Worm (Caenorhabditis elegans): ENCODE measurements around the gene Y57A10B.7.

Gene Y57A10B.7

DNA sequence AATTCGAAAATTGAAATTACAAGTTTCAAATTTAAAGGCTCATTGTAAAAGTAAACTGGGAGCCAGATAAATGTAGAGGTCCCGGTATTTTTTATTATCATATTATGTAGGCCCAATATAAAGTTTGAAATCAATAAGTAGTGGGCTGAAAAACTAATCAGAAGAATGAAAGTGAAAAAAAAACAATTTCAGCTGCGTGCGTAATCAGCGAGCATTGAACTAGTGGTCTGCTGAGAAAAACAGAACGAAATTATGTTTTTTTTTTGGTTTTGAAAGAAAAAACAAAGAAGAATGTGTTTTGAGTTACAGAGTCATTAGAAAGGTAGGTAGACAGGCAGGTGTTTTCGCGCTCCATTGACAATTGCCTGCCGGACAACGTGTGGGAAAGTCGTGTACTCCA lies 15.1 kb upstream of the Y57A10B.7 start, which contains the start of gene sre-31:
sre-31 (minus strand) TSS at position 101 of the 400 bp plus-strand sequence.
- TF ChIP-seq W03F9.2 (tag; optimal IDR thresholded peaks at IDR 0.05) (no peak), dao-5 (tag; optimal IDR thresholded peaks at IDR 0.05) (no peak), him-1 (tag; optimal IDR thresholded peaks at IDR 0.05) (no peak)

DNA sequence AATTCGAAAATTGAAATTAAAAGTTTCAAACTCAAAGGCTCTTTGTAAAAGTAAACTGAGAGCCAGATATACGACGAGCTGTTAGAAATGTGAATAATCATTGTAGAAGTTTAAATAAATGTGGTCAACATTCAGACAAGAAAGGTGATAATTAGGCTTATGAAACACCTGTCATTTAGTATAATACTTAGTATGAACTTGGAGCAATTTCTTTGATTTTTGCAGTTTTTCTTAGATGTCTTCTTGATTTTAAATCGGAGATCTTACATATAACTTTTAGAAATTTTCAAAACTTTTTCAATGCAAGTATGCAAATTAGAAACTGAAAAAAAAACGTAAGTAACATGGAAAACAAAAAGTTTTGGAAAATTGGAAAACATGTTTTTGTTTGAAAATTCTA lies 12.8 kb upstream of the Y57A10B.7 start, which contains the start of gene sre-30:
sre-30 (minus strand) TSS at position 101 of the 400 bp plus-strand sequence.
- TF ChIP-seq W03F9.2 (tag; optimal IDR thresholded peaks at IDR 0.05) (no peak), him-1 (tag; optimal IDR thresholded peaks at IDR 0.05) (no peak), dao-5 (tag; optimal IDR thresholded peaks at IDR 0.05) (no peak)

- no peak for TF ChIP-seq dao-5 (tag; optimal IDR thresholded peaks at IDR 0.05)
- no peak for TF ChIP-seq W03F9.2 (tag; optimal IDR thresholded peaks at IDR 0.05)
- no peak for TF ChIP-seq him-1 (tag; optimal IDR thresholded peaks at IDR 0.05)
Observed at ce11 chrII:12401791-12402190, 8.2 kb upstream of the Y57A10B.7 start, which contains the start of gene sre-29. TSS of gene sre-29 (minus strand) at chrII:12401891.

DNA sequence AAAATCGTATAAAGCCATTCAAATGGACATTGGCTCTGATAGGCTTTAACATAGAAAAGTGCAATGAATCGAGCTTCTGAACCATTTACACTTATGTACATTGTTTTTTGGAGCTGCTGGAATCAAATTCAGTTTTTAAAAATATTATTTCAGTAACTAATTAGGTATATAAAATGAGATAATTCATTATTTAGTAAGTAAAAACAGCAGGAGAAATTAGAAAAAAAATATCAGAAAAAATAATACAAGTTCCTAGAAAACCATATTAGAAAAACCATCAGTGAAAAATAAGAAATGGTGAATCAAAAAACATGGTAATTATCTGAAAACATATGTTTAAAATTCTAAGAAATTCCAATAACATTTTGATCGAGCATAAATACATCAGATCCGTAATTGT lies 4.1 kb upstream of the Y57A10B.7 start, which contains the start of gene F57G9.7:
F57G9.7 (minus strand) TSS at position 101 of the 400 bp plus-strand sequence.
- no peak for TF ChIP-seq W03F9.2 (tag; optimal IDR thresholded peaks at IDR 0.05)
- TF ChIP-seq him-1 (tag; optimal IDR thresholded peaks at IDR 0.05) = no peak
- no peak for TF ChIP-seq dao-5 (tag; optimal IDR thresholded peaks at IDR 0.05)

DNA sequence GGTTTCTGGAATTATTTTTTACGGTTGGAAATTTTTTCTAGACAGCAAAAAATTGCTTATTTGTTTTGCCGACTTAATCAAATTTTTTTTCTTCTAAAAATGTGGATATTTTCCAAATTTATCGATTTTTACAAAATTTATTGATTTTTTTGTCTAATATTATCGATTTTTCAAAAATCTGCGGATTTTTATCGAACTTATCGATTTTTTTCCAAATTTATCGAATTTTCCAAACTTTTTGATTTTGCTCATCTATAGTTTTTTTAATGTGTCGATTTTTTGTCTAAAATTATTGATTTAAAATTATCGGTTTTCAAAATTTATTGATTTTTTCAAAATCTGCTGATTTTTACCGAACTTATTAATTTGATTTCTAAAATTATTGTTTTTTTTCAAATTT lies 548 bp upstream of the Y57A10B.7 start:
- TF ChIP-seq him-1 (tag; optimal IDR thresholded peaks at IDR 0.05) = no peak
- TF ChIP-seq dao-5 (tag; optimal IDR thresholded peaks at IDR 0.05) = no peak
- no peak for TF ChIP-seq W03F9.2 (tag; optimal IDR thresholded peaks at IDR 0.05)

- TF ChIP-seq W03F9.2 (tag; optimal IDR thresholded peaks at IDR 0.05) = no peak
Observed at ce11 chrII:12389783-12390182, 3.8 kb downstream of the Y57A10B.7 start, which contains the start of gene Y57A10B.6. TSS of gene Y57A10B.6 (plus strand) at chrII:12390083.

DNA sequence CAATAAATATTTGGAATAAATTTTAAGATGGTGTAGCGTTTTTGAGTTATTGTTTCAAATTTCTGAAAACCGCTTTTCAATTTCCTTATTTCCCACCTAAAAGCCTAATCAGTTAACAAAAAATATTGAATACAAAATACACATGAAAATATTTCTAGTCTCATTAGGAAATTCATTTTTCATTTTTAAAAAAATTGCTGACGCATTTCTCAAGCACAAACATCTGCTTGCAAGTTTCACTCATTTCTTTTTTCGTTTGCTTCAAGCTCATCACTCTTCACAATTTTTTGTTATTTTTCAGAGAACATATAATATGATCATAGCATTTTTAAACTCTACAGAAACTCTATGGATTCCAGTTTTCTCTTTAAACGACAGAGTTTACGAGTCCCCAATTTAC lies 5.6 kb downstream of the Y57A10B.7 start, which contains the start of gene sre-41:
sre-41 (plus strand) TSS at position 301 of the 400 bp plus-strand sequence.
- TF ChIP-seq dao-5 (tag; optimal IDR thresholded peaks at IDR 0.05) = no peak
- no peak for TF ChIP-seq W03F9.2 (tag; optimal IDR thresholded peaks at IDR 0.05)
- TF ChIP-seq him-1 (tag; optimal IDR thresholded peaks at IDR 0.05) = no peak

- TF ChIP-seq W03F9.2 (tag; optimal IDR thresholded peaks at IDR 0.05) (no peak), dao-5 (tag; optimal IDR thresholded peaks at IDR 0.05) (no peak), him-1 (tag; optimal IDR thresholded peaks at IDR 0.05) (no peak)
Observed at ce11 chrII:12387487-12387886, 6.1 kb downstream of the Y57A10B.7 start.

- TF ChIP-seq him-1 (tag; optimal IDR thresholded peaks at IDR 0.05) = no peak
- TF ChIP-seq dao-5 (tag; optimal IDR thresholded peaks at IDR 0.05) = no peak
- no peak for TF ChIP-seq W03F9.2 (tag; optimal IDR thresholded peaks at IDR 0.05)
Observed at ce11 chrII:12386781-12387180, 6.8 kb downstream of the Y57A10B.7 start, which contains the start of gene sre-42. TSS of gene sre-42 (minus strand) at chrII:12386881.

- TF ChIP-seq him-1 (tag; optimal IDR thresholded peaks at IDR 0.05) (no peak), dao-5 (tag; optimal IDR thresholded peaks at IDR 0.05) (no peak), W03F9.2 (tag; optimal IDR thresholded peaks at IDR 0.05) (no peak)
Observed at ce11 chrII:12385815-12386214, 7.8 kb downstream of the Y57A10B.7 start.

DNA sequence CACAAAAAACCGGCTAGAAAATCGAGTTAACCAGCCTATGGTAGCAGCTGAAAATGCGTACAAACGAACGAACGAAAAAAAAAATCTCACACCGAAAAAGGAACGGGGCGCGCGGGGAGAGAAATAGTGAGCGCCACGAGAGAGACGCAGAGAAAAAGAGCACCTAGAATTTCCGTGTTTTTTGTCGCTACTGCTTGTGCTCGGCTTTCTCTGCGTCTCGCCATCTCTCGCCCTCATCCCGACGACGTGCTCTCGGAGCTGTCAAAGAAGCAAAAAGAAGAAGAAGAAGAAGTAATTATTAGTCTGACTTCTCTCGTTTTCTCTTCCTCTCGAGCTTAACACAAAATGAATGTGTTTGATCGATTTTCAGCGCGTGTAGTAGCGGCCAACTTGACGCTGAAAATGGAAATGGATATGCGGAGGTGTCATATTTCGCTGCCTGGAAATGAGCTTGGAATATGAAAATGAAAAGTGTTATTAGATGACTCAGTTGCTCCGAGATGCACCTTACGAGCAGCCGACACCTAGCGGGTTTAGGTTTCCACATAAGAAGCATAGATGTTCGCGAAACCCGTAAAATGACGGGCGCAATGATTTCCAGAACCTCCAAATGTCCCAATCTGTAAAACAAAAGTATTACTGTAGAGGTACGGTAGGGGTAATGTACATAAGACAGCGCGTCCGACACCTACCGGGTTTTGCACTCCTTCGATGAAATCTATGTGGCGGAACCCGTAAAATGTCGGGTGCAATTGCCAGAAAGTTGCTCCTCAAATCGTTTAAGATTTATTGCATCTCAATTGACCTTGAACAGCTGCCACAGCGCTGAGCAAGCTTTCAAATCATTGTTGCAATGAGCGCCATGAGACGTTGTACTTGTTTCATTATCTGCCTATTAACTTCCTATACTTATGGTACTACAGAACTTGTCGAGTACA lies 10.7 kb downstream of the Y57A10B.7 start, which contains the start of gene btb-14:
btb-14 (plus strand) TSS at position 839 of the 938 bp plus-strand sequence.
- TF ChIP-seq W03F9.2 (tag; optimal IDR thresholded peaks at IDR 0.05) = no peak
- TF ChIP-seq him-1 (tag; optimal IDR thresholded peaks at IDR 0.05) = peak; percentile 11
- TF ChIP-seq dao-5 (tag; optimal IDR thresholded peaks at IDR 0.05) = no peak

DNA sequence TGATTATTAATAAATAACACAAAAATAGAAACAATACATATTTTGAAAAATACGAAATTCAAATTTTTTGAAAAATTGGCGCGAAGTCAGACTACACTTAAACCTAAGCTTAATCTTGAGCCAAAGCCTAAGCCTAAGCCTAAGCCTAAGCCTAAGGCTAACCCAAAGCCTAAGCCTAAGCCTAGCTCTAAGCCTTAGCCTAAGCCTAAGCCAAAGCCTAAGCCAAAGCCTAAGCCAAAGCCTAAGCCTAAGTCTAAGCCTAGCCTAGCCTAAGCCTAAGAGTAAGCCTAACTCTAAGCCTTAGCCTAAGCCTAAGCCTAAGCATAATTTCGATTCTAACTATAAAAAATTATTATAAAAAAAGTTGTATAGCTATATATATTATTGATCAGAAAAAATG lies 12.7 kb downstream of the Y57A10B.7 start:
- TF ChIP-seq W03F9.2 (tag; optimal IDR thresholded peaks at IDR 0.05) (no peak), him-1 (tag; optimal IDR thresholded peaks at IDR 0.05) (no peak), dao-5 (tag; optimal IDR thresholded peaks at IDR 0.05) (no peak)

- TF ChIP-seq W03F9.2 (tag; optimal IDR thresholded peaks at IDR 0.05) (no peak), dao-5 (tag; optimal IDR thresholded peaks at IDR 0.05) (no peak), him-1 (tag; optimal IDR thresholded peaks at IDR 0.05) (no peak)
Observed at ce11 chrII:12379430-12379829, 14.2 kb downstream of the Y57A10B.7 start, which contains the start of gene marc-5. TSS of gene marc-5 (minus strand) at chrII:12379530.

DNA sequence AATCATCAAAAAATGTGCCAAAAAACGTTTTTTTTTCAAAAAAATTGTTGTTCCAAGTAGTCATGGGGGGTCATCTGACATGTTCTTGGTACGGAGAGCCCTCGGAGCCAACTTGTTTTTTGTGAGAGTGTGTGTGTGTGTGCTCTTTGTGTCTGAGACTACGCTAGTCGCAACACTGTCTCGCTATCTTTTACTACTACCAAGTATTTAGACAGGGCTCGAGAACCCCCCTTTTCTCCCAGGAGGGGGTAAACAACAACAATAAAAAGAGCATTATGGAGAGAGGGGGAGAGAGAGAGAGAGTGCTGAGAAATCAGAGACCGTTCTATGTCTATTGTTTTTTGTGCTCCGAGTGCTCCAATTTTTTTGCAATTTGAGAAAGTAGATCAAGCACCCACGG lies 14.8 kb downstream of the Y57A10B.7 start:
- TF ChIP-seq him-1 (tag; optimal IDR thresholded peaks at IDR 0.05) = peak; percentile 12
- no peak for TF ChIP-seq W03F9.2 (tag; optimal IDR thresholded peaks at IDR 0.05)
